Worm (Caenorhabditis elegans) whole organism, L2 larva: Measurements from ENCODE around the gene cdf-1.

Source experiments
- F13H6.1 ChIP-seq: sonication (generic microtip); optimal IDR thresholded peaks from 2 replicates; lab custom pipeline; 2016; ENCODE audit warnings: missing genetic modification characterization, missing compliant biosample characterization
- alr-1 ChIP-seq: fragments of 150-350 bp; optimal IDR thresholded peaks from 2 replicates; lab custom pipeline; 2014; ENCODE audit warnings: missing biosample characterization, missing genetic modification characterization
- aly-2 ChIP-seq: fragments of 150-350 bp; optimal IDR thresholded peaks from 2 replicates; lab custom pipeline; 2014; ENCODE audit warnings: missing biosample characterization, missing genetic modification characterization
- ama-1 ChIP-seq: fragments of 150-350 bp; optimal IDR thresholded peaks from 2 replicates; lab custom pipeline; 2018; ENCODE audit warnings: inconsistent platforms
- dmd-4 ChIP-seq: sonication (generic microtip); optimal IDR thresholded peaks from 2 replicates; lab custom pipeline; 2017; ENCODE audit warnings: missing biosample characterization, missing genetic modification characterization
- elt-1 ChIP-seq: fragments of 150-350 bp; optimal IDR thresholded peaks from 2 replicates; lab custom pipeline; 2014; ENCODE audit warnings: missing biosample characterization, missing genetic modification characterization
- elt-3 ChIP-seq: sonication (generic microtip); optimal IDR thresholded peaks from 2 replicates; lab custom pipeline; 2017; ENCODE audit warnings: missing biosample characterization, missing genetic modification characterization
- lin-39 ChIP-seq: fragments of 150-350 bp; optimal IDR thresholded peaks from 2 replicates; lab custom pipeline; 2014; ENCODE audit warnings: missing biosample characterization, missing genetic modification reagents, missing genetic modification characterization
- peb-1 ChIP-seq: fragments of 150-350 bp; optimal IDR thresholded peaks from 2 replicates; lab custom pipeline; 2014; ENCODE audit warnings: missing biosample characterization, missing genetic modification characterization
- snpc-4 ChIP-seq: fragments of 150-350 bp; optimal IDR thresholded peaks from 2 replicates; lab custom pipeline; 2014; ENCODE audit warnings: missing biosample characterization, missing genetic modification characterization
- zag-1 ChIP-seq: fragments of 150-350 bp; optimal IDR thresholded peaks from 2 replicates; lab custom pipeline; 2014; ENCODE audit warnings: missing biosample characterization, missing genetic modification characterization

DNA sequence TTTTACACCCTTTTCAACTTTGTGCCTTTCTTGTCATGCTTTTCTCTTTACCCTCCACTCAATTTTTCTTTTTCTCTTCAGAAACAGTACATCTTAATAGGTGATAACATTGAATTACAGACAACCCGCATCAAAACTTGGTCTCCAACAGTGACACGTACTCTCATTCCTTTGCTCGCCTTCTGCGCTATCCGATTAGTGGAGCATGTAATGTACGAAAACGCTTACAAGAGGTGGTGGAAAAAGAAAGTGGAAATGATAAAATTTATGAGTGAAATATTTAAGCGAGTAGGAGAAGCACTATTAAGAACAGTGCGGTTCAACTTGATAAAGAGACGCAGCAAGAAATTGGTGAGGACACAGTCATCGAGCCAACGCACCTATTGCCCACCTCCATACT, 48.4 kb downstream of the cdf-1 start, which contains the start of gene pept-1:
- no peak for TF ChIP-seq snpc-4 (tag; lab: Kevin White, UChicago)
- TF ChIP-seq zag-1 (tag; lab: Kevin White, UChicago) = no peak
- TF ChIP-seq elt-1 = no peak
- TF ChIP-seq lin-39 = no peak
- TF ChIP-seq alr-1 = no peak
- peak; percentile 63 for TF ChIP-seq F13H6.1 (tag; lab: Kevin White, UChicago)
- no peak for TF ChIP-seq peb-1 (tag; lab: Kevin White, UChicago)
- no peak for TF ChIP-seq ama-1 (lab: Kevin White, UChicago)
- TF ChIP-seq aly-2 = no peak
- TF ChIP-seq elt-3 = no peak
- TF ChIP-seq dmd-4 (tag; lab: Kevin White, UChicago) = no peak
